Worm (Caenorhabditis elegans) whole organism, young adult: ENCODE measurements around the gene bet-2.
A peak's percentile ranks its signal among the peaks of the same experiment; 100 is the strongest.

Experiments used
- B0019.2 ChIP-seq: fragments of 200-800 bp; sonication (Bioruptor generic); conservative IDR thresholded peaks from 2 replicates; pipeline ENCODE4 v1.3.6; 2022; ENCODE audit warnings: missing genetic modification reagents, missing genetic modification characterization, missing compliant biosample characterization
- B0336.3 ChIP-seq: fragments of 200-800 bp; sonication (Bioruptor generic); IDR thresholded peaks from 2 replicates; pipeline ENCODE4 v1.3.6; 2022; ENCODE audit warnings: missing genetic modification characterization, missing compliant biosample characterization
- D2030.7 ChIP-seq: fragments of 200-800 bp; sonication (Bioruptor generic); IDR thresholded peaks from 2 replicates; pipeline ENCODE4 v1.3.6; 2022; ENCODE audit warnings: missing genetic modification reagents, missing genetic modification characterization, missing compliant biosample characterization
- F52B5.7 ChIP-seq: sonication (generic microtip); optimal IDR thresholded peaks from 2 replicates; lab custom pipeline; 2016; ENCODE audit warnings: mild to moderate bottlenecking, missing genetic modification characterization, missing compliant biosample characterization
- F55B11.4 ChIP-seq: sonication (generic microtip); optimal IDR thresholded peaks from 2 replicates; lab custom pipeline; 2016; ENCODE audit warnings: missing compliant biosample characterization, missing genetic modification characterization, borderline replicate concordance; ENCODE audit not compliant: insufficient read depth
- F57A8.1 ChIP-seq: fragments of 200-800 bp; sonication (Bioruptor generic); optimal IDR thresholded peaks from 2 replicates; lab custom pipeline; 2018; ENCODE audit warnings: mild to moderate bottlenecking, missing genetic modification characterization, moderate library complexity, missing compliant biosample characterization
- K11D2.4 ChIP-seq: fragments of 200-800 bp; sonication (Bioruptor generic); IDR thresholded peaks from 2 replicates; pipeline ENCODE4 v1.3.6; 2022; ENCODE audit warnings: missing genetic modification reagents, missing genetic modification characterization, missing compliant biosample characterization
- Y53F4B.3 ChIP-seq: fragments of 200-800 bp; sonication (Bioruptor generic); IDR thresholded peaks from 2 replicates; pipeline ENCODE4 v1.3.6; 2022; ENCODE audit warnings: missing genetic modification reagents, missing genetic modification characterization, missing compliant biosample characterization
- Y53G8AR.9 ChIP-seq: fragments of 200-800 bp; sonication (Bioruptor generic); conservative IDR thresholded peaks from 2 replicates; pipeline ENCODE4 v1.3.6; 2022; ENCODE audit warnings: missing genetic modification reagents, missing genetic modification characterization, missing compliant biosample characterization
- Y56A3A.18 ChIP-seq: fragments of 200-800 bp; sonication (Bioruptor generic); IDR thresholded peaks from 2 replicates; pipeline ENCODE4 v1.3.6; 2022; ENCODE audit warnings: missing genetic modification reagents, missing genetic modification characterization, missing compliant biosample characterization
- ZK185.1 ChIP-seq: sonication (generic microtip); optimal IDR thresholded peaks from 2 replicates; lab custom pipeline; 2016; ENCODE audit warnings: mild to moderate bottlenecking, missing genetic modification characterization, missing compliant biosample characterization; ENCODE audit not compliant: poor library complexity, severe bottlenecking
- aptf-3 ChIP-seq: fragments of 200-800 bp; sonication (Bioruptor generic); IDR thresholded peaks from 2 replicates; pipeline ENCODE4 v1.3.6; 2022; ENCODE audit warnings: missing genetic modification characterization, missing compliant biosample characterization
- atf-7 ChIP-seq: sonication (generic microtip); optimal IDR thresholded peaks from 2 replicates; lab custom pipeline; 2017; ENCODE audit warnings: mild to moderate bottlenecking, missing genetic modification characterization, missing compliant biosample characterization
- bed-2 ChIP-seq: fragments of 200-800 bp; sonication (Bioruptor generic); IDR thresholded peaks from 2 replicates; pipeline ENCODE4 v1.3.6; 2022; ENCODE audit warnings: missing genetic modification reagents, missing genetic modification characterization, missing compliant biosample characterization
- cebp-2 ChIP-seq: fragments of 200-800 bp; sonication (Bioruptor generic); IDR thresholded peaks from 2 replicates; pipeline ENCODE4 v1.3.6; 2022; ENCODE audit warnings: missing genetic modification characterization, missing compliant biosample characterization
- ceh-100 ChIP-seq: fragments of 200-800 bp; sonication (Bioruptor generic); IDR thresholded peaks from 2 replicates; pipeline ENCODE4 v1.3.6; 2022; ENCODE audit warnings: missing genetic modification reagents, missing genetic modification characterization, missing compliant biosample characterization
- ceh-58 ChIP-seq: fragments of 200-800 bp; sonication (Bioruptor generic); IDR thresholded peaks from 2 replicates; pipeline ENCODE4 v1.3.6; 2022; ENCODE audit warnings: missing genetic modification characterization, missing compliant biosample characterization
- dox-1 ChIP-seq: fragments of 200-800 bp; sonication (Bioruptor generic); IDR thresholded peaks from 2 replicates; pipeline ENCODE4 v1.3.6; 2022; ENCODE audit warnings: missing genetic modification reagents, missing genetic modification characterization, missing compliant biosample characterization
- dpl-1 ChIP-seq: fragments of 150-350 bp; optimal IDR thresholded peaks from 2 replicates; lab custom pipeline; 2014; ENCODE audit warnings: missing biosample characterization, missing genetic modification reagents, missing genetic modification characterization
- efl-1 ChIP-seq: fragments of 150-350 bp; optimal IDR thresholded peaks from 2 replicates; lab custom pipeline; 2014; ENCODE audit warnings: missing biosample characterization, missing genetic modification reagents, missing genetic modification characterization
- egl-44 ChIP-seq: fragments of 200-800 bp; sonication (Bioruptor generic); IDR thresholded peaks from 2 replicates; pipeline ENCODE4 v1.3.6; 2022; ENCODE audit warnings: missing genetic modification reagents, missing genetic modification characterization, missing compliant biosample characterization
- hlh-12 ChIP-seq: sonication (generic microtip); optimal IDR thresholded peaks from 2 replicates; lab custom pipeline; 2016; ENCODE audit warnings: missing genetic modification characterization, missing compliant biosample characterization
- hrde-1 ChIP-seq: sonication (generic microtip); optimal IDR thresholded peaks from 2 replicates; lab custom pipeline; 2016; ENCODE audit warnings: missing genetic modification characterization, mild to moderate bottlenecking, missing compliant biosample characterization, moderate library complexity, missing genotype, missing genetic modification reagents, borderline replicate concordance
- lag-1 ChIP-seq: fragments of 200-800 bp; sonication (Bioruptor generic); IDR thresholded peaks from 2 replicates; pipeline ENCODE4 v1.3.6; 2022; ENCODE audit warnings: missing genetic modification reagents, missing genetic modification characterization, missing compliant biosample characterization
- let-526 ChIP-seq: fragments of 200-800 bp; sonication (Bioruptor generic); IDR thresholded peaks from 2 replicates; pipeline ENCODE4 v1.3.6; 2022; ENCODE audit warnings: missing genetic modification reagents, missing genetic modification characterization, missing compliant biosample characterization
- lin-26 ChIP-seq: fragments of 200-800 bp; sonication (Bioruptor generic); IDR thresholded peaks from 2 replicates; pipeline ENCODE4 v1.3.6; 2022; ENCODE audit warnings: missing genetic modification reagents, missing genetic modification characterization, missing compliant biosample characterization
- lin-35 ChIP-seq, 3 experiments: fragments of 150-350 bp in 2 of 3; sonication (generic microtip) in 1 of 3; optimal IDR thresholded peaks; 2 replicates each; lab custom pipeline; 2014 to 2018; ENCODE audit warnings: missing biosample characterization in 3 of 3, missing genetic modification characterization in 3 of 3, missing genetic modification reagents in 3 of 3
- lin-40 ChIP-seq: sonication (generic microtip); optimal IDR thresholded peaks from 2 replicates; lab custom pipeline; 2016; ENCODE audit warnings: missing genetic modification characterization, mild to moderate bottlenecking, missing compliant biosample characterization, missing genotype, missing genetic modification reagents
- lin-54 ChIP-seq: fragments of 200-800 bp; sonication (Bioruptor generic); optimal IDR thresholded peaks from 2 replicates; lab custom pipeline; 2018; ENCODE audit warnings: mild to moderate bottlenecking, missing genetic modification characterization, missing compliant biosample characterization
- lsl-1 ChIP-seq: fragments of 200-800 bp; sonication (Bioruptor generic); optimal IDR thresholded peaks from 2 replicates; lab custom pipeline; 2018; ENCODE audit warnings: mild to moderate bottlenecking, missing genetic modification characterization, moderate library complexity, missing compliant biosample characterization
- madf-10 ChIP-seq: sonication (generic microtip); optimal IDR thresholded peaks from 2 replicates; lab custom pipeline; 2016; ENCODE audit warnings: mild to moderate bottlenecking, missing genetic modification characterization, missing compliant biosample characterization
- madf-6 ChIP-seq: fragments of 200-800 bp; sonication (Bioruptor generic); IDR thresholded peaks from 2 replicates; pipeline ENCODE4 v1.3.6; 2022; ENCODE audit warnings: missing genetic modification reagents, missing genetic modification characterization, missing compliant biosample characterization
- mel-28 ChIP-seq: sonication (generic microtip); optimal IDR thresholded peaks from 2 replicates; lab custom pipeline; 2016; ENCODE audit warnings: borderline replicate concordance, mild to moderate bottlenecking, missing genetic modification characterization, missing compliant biosample characterization
- nfyb-1 ChIP-seq: fragments of 200-800 bp; sonication (Bioruptor generic); IDR thresholded peaks from 2 replicates; pipeline ENCODE4 v1.3.6; 2022; ENCODE audit warnings: missing genetic modification reagents, missing genetic modification characterization, missing compliant biosample characterization
- nhr-120 ChIP-seq: fragments of 200-800 bp; sonication (Bioruptor generic); IDR thresholded peaks from 2 replicates; pipeline ENCODE4 v1.3.6; 2022; ENCODE audit warnings: missing genetic modification characterization, missing compliant biosample characterization
- nhr-179 ChIP-seq: sonication (generic microtip); optimal IDR thresholded peaks from 2 replicates; lab custom pipeline; 2016; ENCODE audit warnings: mild to moderate bottlenecking, missing genetic modification characterization, missing compliant biosample characterization
- rpc-1 ChIP-seq, 2 experiments: fragments of 150-350 bp in 1 of 2; sonication (generic microtip) in 1 of 2; optimal IDR thresholded peaks; 2 replicates each; lab custom pipeline; 2014 to 2018; ENCODE audit warnings: missing biosample characterization in 1 of 2, missing genetic modification characterization in 1 of 2, missing genetic modification reagents in 1 of 2, missing genotype in 1 of 2
- snpc-1.1 ChIP-seq: sonication (generic microtip); optimal IDR thresholded peaks from 2 replicates; lab custom pipeline; 2017; ENCODE audit warnings: missing genetic modification characterization, mild to moderate bottlenecking, missing compliant biosample characterization, antibody characterized with exemption, moderate library complexity, missing genotype, missing genetic modification reagents; ENCODE audit not compliant: insufficient read depth
- snpc-1.3 ChIP-seq: sonication (generic microtip); optimal IDR thresholded peaks from 2 replicates; lab custom pipeline; 2017; ENCODE audit warnings: missing genetic modification characterization, mild to moderate bottlenecking, missing compliant biosample characterization, antibody characterized with exemption, moderate library complexity, missing genotype, missing genetic modification reagents; ENCODE audit not compliant: insufficient read depth
- snpc-3.4 ChIP-seq: sonication (generic microtip); optimal IDR thresholded peaks from 2 replicates; lab custom pipeline; 2017; ENCODE audit warnings: missing genetic modification characterization, mild to moderate bottlenecking, missing compliant biosample characterization, antibody characterized with exemption, moderate library complexity, missing genotype, missing genetic modification reagents
- tbx-9 ChIP-seq: sonication (generic microtip); optimal IDR thresholded peaks from 2 replicates; lab custom pipeline; 2016; ENCODE audit warnings: borderline replicate concordance, missing genetic modification characterization, inconsistent platforms, missing compliant biosample characterization
- xnd-1 ChIP-seq: sonication (generic microtip); optimal IDR thresholded peaks from 2 replicates; lab custom pipeline; 2016; ENCODE audit warnings: missing genotype, missing genetic modification reagents, missing genetic modification characterization, missing compliant biosample characterization
- zfh-2 ChIP-seq: fragments of 200-800 bp; sonication (Bioruptor generic); conservative IDR thresholded peaks from 2 replicates; pipeline ENCODE4 v1.3.6; 2022; ENCODE audit warnings: missing genetic modification reagents, missing genetic modification characterization, missing compliant biosample characterization
- ztf-18 ChIP-seq: sonication (generic microtip); optimal IDR thresholded peaks from 2 replicates; lab custom pipeline; 2016; ENCODE audit warnings: missing genotype, mild to moderate bottlenecking, missing genetic modification characterization, missing compliant biosample characterization
- ztf-25 ChIP-seq: fragments of 200-800 bp; sonication (Bioruptor generic); IDR thresholded peaks from 2 replicates; pipeline ENCODE4 v1.3.6; 2022; ENCODE audit warnings: missing genetic modification reagents, missing genetic modification characterization, missing compliant biosample characterization
- ztf-28 ChIP-seq: fragments of 200-800 bp; sonication (Bioruptor generic); IDR thresholded peaks from 2 replicates; pipeline ENCODE4 v1.3.6; 2022; ENCODE audit warnings: missing genetic modification reagents, missing genetic modification characterization, missing compliant biosample characterization

bet-2 gene

ce11 chrX:10568385-10569149 is 506 bp upstream of the bet-2 start (continued):
- TF ChIP-seq madf-6 (GFP tag; lab: Robert Waterston, UW) (no peak), Y53F4B.3 (no peak), D2030.7 (GFP tag; lab: Robert Waterston, UW) (no peak), nhr-179 (tag; lab: Kevin White, UChicago) (no peak), hlh-12 (tag; lab: Kevin White, UChicago) (no peak), lin-26 (GFP tag; lab: Robert Waterston, UW) (peak; percentile 78), hrde-1 (tag; lab: Kevin White, UChicago) (no peak), ztf-18 (tag; lab: Kevin White, UChicago) (peak; percentile 74), F57A8.1 (GFP tag; lab: Kevin White, UChicago) (no peak), tbx-9 (tag; lab: Kevin White, UChicago) (no peak), nfyb-1 (GFP tag; lab: Robert Waterston, UW) (peak; percentile 88), Y53G8AR.9 (GFP tag; lab: Robert Waterston, UW) (peak; percentile 59; the same call in 1 of the 2 replicates), lag-1 (GFP tag; lab: Robert Waterston, UW) (0 out of 2 replicates have a peak, but pooled peaks have one; percentile 84), egl-44 (GFP tag; lab: Robert Waterston, UW) (peak; percentile 63; the same call in 1 of the 2 replicates), ZK185.1 (tag; lab: Kevin White, UChicago) (peak; percentile 90), zfh-2 (GFP tag; lab: Robert Waterston, UW) (peak; percentile 100), rpc-1 (optimal IDR thresholded peaks at IDR 0.05; lab: Kevin White, UChicago) (no peak), rpc-1 (tag; optimal IDR thresholded peaks at IDR 0.05; lab: Kevin White, UChicago) (no peak), Y56A3A.18 (GFP tag; lab: Robert Waterston, UW) (peak; percentile 76; the same call in 1 of the 2 replicates), snpc-1.3 (tag; lab: Kevin White, UChicago) (no peak), ceh-100 (GFP tag; lab: Robert Waterston, UW) (no peak), snpc-1.1 (tag; lab: Kevin White, UChicago) (no peak), mel-28 (tag; lab: Kevin White, UChicago) (no peak), lin-35 (GFP tag; optimal IDR thresholded peaks at IDR 0.05; lab: Kevin White, UChicago) (peak in 1 of 3 experiments; percentile 74), lin-40 (peak; percentile 97), xnd-1 (tag; lab: Kevin White, UChicago) (no peak), dpl-1 (GFP tag; lab: Kevin White, UChicago) (no peak), cebp-2 (GFP tag; lab: Robert Waterston, UW) (no peak), bed-2 (GFP tag; lab: Robert Waterston, UW) (peak; percentile 39; the same call in 1 of the 2 replicates), lsl-1 (GFP tag; lab: Kevin White, UChicago) (no peak), lin-54 (GFP tag; lab: Kevin White, UChicago) (no peak), ceh-58 (GFP tag; lab: Robert Waterston, UW) (no peak), B0019.2 (GFP tag; lab: Robert Waterston, UW) (no peak), let-526 (GFP tag; lab: Robert Waterston, UW) (no peak), F55B11.4 (tag; lab: Kevin White, UChicago) (no peak), aptf-3 (GFP tag; lab: Robert Waterston, UW) (no peak), madf-10 (tag; lab: Kevin White, UChicago) (peak; percentile 86), ztf-28 (GFP tag; lab: Robert Waterston, UW) (no peak), snpc-3.4 (tag; lab: Kevin White, UChicago) (peak; percentile 43), F52B5.7 (tag; lab: Kevin White, UChicago) (no peak), K11D2.4 (GFP tag; lab: Robert Waterston, UW) (peak; percentile 59), B0336.3 (GFP tag; lab: Robert Waterston, UW) (peak; percentile 96), atf-7 (tag; lab: Kevin White, UChicago) (peak; percentile 89), dox-1 (GFP tag; lab: Robert Waterston, UW) (peak; percentile 91), ztf-25 (GFP tag; lab: Robert Waterston, UW) (no peak), efl-1 (GFP tag; lab: Kevin White, UChicago) (no peak), nhr-120 (no peak)
